Fruit fly (Drosophila melanogaster): ENCODE results near the gene CG15721.

The CG15721 gene

DNA sequence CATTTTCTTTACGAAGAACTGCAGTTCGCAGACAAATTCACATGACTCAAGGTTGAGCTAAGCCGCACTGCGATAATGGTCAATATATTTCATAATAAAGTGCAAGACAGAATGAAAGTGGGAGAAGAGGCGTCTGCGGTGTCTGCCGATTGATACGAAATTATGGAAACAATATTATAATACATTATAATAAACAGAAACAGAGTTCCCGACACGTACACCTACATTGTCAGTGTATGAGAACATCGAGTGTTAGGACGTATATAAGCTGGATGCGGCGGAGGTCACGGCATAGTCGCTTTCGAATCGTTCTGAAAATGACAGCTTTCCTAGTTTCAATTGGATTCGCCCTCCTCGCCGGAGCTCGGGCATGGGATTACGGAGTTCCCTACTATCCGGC lies at the start of gene CG15721:
TSS of gene CG15721 (plus strand) at position 301 of the 400 bp plus-strand sequence.
- no peak for TF ChIP-seq CG17801 (GFP tag; optimal IDR thresholded peaks at IDR 0.05; ENCODE audit: partially characterized antibody)

DNA sequence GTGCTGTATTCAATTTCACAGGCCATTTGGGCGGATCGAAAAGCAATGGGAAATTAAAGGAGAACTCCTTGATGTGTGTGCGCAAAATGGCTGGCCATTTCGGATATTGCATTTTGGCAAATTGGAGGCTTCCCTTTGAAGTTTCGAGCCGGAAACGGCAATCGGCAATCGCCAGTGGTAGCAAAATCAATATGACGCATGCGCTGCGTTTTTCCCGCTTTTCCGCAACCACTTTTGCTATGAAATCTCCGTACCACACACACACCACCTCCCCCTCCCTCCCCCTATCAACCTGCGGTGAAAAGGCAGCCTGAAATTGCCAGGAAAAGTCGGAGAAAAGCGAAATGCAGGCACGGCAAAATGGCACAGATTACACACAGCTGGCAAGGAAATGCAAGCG lies 48.2 kb upstream of the CG15721 start:
- no peak for TF ChIP-seq CG17801 (GFP tag; optimal IDR thresholded peaks at IDR 0.05; ENCODE audit: partially characterized antibody)

DNA sequence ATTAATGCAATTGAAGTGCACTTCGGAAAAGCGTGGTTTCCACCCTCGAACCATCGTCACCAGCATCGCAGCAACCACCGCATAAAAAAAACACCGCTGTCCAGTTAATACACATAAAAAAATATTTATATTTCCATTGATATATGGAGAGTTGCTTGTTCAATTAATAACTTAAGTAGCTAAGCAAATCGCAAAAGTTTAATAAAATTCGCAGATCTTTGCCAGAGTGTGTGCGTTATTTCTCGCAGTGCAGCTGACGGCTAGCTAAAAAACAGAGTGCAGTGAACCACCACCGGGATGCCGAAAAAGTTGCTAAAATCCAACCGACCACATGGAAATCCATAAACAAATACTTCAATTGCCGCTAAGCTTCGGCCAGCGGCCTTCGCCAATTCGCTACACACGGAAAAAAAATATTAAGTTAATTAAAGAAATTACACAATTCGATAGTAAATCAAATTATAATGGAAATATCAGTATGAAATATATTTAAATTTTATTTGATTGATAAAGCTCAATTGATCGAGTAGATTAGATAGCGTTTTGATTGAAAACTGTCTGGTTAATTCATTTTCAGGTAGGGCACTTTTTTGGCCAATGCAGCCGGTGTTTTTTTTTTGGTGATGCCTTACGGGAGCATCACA lies 47.1 kb upstream of the CG15721 start:
- TF ChIP-seq CG17801 (GFP tag; optimal IDR thresholded peaks at IDR 0.05; ENCODE audit: partially characterized antibody): no peak

DNA sequence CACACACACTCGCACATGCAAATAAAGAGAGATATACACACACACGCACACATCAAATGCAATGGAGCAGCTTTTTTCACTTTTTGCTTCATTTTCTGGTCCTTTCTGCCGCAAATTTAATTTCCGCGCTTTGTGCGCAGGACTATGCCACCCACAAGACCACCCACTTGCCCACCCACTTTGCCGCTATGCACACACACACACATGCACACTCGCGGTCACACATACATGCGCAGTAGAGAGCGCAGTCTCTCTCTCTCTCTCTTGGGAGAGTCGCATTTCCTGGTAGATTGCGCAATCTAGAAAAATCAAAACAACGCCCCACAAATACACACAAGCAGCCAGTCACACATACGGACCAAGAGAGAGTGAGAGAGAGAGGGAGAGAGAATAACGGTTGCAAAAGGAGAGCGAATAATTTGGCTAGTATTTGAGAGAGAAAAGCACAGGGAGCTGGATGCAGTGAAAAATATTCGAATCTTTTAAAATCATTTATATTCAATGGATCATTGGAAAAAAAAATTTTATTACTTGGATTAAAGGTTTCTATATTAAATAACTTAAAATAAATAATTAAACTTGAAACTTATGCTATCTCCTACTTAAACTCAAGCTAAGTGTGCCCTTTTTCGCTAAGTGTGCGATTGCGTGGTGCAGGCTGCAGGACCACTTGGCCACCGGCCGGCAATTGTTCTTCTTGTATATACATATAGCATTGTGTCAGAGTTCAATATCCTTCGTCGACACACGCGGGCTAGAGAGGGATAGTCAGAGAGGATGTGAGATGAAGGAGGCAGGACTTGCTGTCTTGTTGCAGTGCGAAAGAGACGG lies 44.9 kb upstream of the CG15721 start:
- no peak for TF ChIP-seq CG17801 (GFP tag; optimal IDR thresholded peaks at IDR 0.05; ENCODE audit: partially characterized antibody)

DNA sequence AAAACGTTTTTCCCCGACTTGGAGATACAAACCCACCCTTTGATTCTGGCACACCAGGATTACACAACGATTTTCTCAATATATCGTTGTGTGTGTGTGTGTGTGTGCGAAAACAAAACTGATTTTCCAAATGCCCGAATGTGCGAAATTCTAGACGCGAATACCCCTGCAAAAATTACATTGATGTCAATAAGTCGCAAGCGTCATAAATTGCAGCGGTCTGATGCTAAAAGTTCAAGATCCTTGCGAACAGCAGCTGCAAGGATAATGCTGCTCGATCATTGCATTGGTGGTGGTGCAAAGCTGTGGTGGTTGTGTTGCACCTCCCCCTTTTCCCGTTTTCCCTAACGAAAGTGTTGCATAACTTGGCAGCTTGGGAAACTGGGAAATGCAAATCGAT lies 42.9 kb upstream of the CG15721 start:
- TF ChIP-seq CG17801 (GFP tag; optimal IDR thresholded peaks at IDR 0.05; ENCODE audit: partially characterized antibody): no peak

DNA sequence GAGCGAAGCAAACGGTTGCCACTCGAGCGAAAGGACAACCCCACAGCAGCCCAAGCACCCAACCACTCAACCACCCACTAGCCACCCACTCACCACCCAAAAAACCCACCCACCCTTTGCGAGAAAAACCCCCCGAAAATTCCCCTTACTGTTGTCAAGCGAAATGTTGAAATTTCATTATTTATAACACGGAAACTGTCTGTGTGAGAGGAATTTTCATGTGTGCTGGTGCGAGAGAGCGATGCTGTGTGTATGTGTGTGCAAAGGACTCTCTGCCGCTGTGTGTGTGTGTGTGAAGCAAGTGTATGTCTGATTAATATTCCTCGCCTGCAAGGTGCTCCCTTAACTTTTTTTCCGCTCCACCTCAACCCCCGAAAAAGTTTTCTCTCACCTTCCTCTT lies 40.7 kb upstream of the CG15721 start:
- no peak for TF ChIP-seq CG17801 (GFP tag; optimal IDR thresholded peaks at IDR 0.05; ENCODE audit: partially characterized antibody)

DNA sequence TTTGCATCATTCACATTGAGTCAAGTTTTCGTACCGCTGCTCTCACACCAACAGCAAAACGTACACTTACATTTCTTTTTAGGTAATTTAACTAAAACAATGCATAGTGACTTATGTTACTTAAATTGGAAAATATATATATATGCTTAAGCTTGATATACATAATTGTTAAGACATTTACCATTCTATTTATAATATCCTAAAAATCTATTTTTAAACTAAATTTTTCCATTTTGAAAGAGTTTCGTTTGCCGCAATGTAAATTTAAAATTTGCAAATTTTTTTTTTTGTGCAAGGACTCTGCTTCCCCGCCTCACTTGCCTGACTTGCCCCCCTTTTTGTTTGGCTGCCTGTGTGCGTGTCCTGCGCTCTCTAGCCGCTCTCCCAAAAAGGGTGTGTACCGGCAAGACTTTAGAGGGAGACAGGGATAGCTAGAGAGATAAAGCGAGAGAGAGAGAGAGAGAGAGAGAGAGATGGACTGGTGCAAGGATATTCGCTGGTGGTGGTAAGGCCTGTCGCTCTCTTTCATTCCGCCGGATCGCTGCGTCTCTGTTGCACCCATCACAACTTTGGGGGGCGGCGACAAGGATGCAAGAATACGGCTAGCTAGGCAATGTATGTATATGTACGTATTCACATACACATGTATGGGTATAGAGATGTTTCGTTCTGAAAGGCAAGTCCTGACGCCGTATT lies 32.5 kb upstream of the CG15721 start:
- no peak for TF ChIP-seq CG17801 (GFP tag; optimal IDR thresholded peaks at IDR 0.05; ENCODE audit: partially characterized antibody)

DNA sequence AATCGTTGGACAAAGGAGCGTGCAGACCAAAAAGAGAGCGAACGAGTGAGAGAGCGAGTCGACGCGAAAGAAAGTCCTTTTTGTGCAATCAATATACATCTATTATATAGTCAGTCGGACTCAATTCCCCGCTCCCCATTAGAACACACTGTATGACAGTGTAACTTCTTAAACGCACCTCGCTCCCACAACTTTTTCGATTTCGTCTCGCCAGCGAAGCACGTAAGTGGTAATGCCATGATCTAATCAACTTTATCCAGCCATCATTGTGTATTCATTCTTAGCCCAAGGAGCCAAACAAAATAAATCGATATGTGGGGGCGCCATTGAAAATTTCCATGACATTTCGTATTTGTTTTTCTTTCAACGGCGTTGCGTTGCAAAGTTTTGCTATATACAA lies 31.5 kb upstream of the CG15721 start:
- TF ChIP-seq CG17801 (GFP tag; optimal IDR thresholded peaks at IDR 0.05; ENCODE audit: partially characterized antibody): no peak

DNA sequence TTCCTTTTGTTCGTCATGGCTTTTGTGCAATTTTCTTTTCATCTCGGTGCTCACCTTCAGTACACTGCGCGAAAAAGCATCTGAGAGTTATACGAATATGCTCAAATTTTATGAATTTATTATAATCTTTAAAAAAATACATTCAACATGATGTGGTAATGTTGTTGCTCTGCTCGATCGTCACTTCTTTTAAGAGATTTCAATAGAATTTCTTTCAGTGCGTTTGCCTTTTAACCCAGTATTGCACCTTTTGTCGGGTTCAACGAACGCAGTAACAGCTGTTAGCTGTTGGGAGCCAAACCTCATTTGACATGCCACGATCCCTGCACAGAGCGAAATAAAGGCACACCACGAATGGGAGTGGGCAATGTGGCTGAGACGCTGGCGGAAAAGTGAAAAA lies 30.6 kb upstream of the CG15721 start:
- no peak for TF ChIP-seq CG17801 (GFP tag; optimal IDR thresholded peaks at IDR 0.05; ENCODE audit: partially characterized antibody)

DNA sequence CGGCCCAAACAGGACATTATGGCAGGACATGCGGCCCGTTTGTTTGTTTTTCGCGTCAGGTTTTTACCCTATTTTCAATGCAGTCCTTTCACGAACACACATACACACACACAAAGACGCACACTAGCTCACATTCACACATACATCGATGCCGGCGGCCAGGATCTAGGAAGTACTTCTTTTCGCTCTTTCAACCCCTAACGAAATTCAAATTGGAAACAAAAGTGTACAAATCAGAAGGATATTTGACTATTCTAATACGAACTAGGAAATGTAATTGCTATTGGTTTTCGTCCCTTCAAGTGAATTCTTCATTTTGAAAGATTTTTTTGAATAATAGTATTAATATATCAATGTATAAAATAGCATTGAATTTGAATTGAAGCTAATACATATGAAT lies 30.1 kb upstream of the CG15721 start:
- TF ChIP-seq CG17801 (GFP tag; optimal IDR thresholded peaks at IDR 0.05; ENCODE audit: partially characterized antibody): no peak

DNA sequence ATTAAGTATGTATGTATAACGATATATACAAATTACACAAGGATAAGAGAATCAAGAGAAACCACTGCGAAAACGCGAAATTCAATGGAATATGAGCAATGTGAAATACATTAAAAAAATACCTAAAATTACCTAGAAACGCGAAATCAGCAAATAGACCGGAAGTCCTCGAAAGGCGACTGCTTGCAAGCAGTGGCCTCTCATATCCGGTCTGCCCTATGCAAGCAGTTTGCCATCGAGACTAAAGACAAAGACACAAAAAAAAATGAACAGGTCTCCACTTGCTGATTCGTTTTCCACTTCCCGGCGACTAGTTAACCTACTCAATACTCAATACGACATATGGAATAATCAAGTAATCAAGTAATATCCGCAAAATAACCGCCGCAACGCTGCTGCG lies 22.8 kb upstream of the CG15721 start:
- TF ChIP-seq CG17801 (GFP tag; optimal IDR thresholded peaks at IDR 0.05; ENCODE audit: partially characterized antibody): no peak

DNA sequence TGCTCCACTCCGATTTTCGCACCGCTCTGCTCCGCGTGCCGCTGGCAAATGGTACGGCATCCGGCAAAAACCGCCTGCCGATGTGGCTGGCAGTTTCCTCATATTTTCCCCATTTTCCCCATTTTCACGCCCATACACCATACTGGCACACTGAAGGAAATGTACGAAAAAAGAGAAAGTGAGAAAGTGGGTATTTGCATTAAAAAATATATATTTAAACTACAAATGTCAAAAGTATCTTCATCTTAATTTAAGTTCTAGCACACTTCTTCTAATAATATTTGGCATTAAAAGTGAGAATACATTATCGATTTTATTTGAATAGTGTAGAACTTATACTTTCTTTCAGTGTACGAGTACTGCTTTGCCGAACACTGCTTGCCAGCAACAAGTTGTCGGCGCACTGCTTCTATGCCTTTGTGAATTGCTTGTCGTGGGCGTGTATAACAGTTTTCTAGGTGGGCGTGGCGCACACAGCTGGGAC lies 13.1 kb upstream of the CG15721 start, which contains the start of gene hec:
TSS of gene hec (minus strand) at position 51 of the 484 bp plus-strand sequence.
- TF ChIP-seq CG17801 (GFP tag; optimal IDR thresholded peaks at IDR 0.05; ENCODE audit: partially characterized antibody): no peak

DNA sequence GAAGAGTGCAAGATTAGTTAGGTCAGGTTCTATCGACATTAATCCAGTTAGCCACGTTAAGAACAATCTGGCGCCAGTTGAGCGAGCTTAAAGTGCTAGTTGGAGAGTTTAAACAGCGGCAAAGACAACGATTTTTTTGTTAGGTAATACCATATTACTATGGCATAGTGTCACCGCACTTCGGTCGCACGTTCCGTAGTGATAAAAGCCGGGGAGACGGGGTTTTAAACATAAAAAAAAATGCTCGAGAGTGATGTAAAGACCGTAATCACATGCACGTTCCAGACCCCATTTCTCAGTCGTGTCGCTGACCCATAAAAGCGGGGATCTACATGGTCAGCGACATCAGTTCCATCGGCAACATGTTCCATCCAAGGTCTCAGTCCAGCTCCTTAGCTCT lies 11.6 kb upstream of the CG15721 start, which contains the start of gene CG32642:
TSS of gene CG32642 (plus strand) at position 301 of the 400 bp plus-strand sequence.
- no peak for TF ChIP-seq CG17801 (GFP tag; optimal IDR thresholded peaks at IDR 0.05; ENCODE audit: partially characterized antibody)

DNA sequence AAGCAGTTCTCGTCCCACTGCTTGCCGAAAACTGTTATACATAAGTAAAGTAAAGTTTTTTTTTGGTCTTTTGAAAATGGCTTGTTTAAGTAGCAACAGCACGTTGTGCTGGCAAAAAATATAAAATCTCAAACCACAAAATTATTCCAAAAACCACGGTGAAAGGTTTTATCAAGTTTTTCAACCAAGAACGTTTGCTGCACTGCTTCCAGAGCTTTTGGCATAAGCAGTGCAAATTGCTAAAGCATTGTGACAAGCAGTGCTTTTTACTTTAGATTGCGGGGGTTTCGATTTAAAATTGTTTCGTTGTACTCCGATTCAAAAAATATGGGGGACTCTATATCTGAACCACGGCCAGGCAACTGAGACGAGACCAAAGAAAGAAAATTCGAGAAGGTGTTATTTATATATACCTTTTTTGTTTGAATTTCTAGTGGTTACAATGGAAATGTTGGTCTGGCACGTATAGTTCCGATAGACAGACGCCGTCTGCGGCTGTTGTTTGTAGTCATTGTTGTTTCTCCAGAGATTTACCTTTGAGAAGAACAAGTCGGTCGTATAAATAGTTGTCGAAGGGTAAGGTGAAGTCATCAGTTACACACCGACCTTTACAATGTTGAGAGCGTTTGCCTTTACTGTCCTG lies 3.1 kb upstream of the CG15721 start, which contains the start of gene Mur11Da:
TSS of gene Mur11Da (plus strand) at position 593 of the 643 bp plus-strand sequence.
- no peak for TF ChIP-seq CG17801 (GFP tag; optimal IDR thresholded peaks at IDR 0.05; ENCODE audit: partially characterized antibody)

DNA sequence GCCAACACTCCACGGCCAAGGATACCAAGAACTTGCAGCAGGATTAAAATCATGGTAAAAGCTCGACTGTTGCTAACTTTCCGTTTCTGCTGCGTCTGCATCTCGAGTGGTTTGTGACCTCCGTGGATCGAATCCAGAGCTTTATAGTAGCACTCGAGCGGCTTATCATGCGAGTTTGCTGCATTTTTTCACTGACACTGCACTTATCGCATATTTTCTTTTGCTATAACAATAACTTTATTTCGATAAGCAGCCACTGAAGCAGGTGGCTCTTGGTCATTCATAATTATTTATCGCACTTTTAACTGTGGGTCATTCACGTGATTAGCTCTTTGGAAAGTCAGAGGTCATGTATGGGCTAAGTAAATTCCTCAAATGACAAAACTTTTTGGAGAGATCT lies 5.6 kb downstream of the CG15721 start, which contains the start of gene CG12716:
TSS of gene CG12716 (minus strand) at position 101 of the 400 bp plus-strand sequence.
- no peak for TF ChIP-seq CG17801 (GFP tag; optimal IDR thresholded peaks at IDR 0.05; ENCODE audit: partially characterized antibody)
